Fruit fly (Drosophila melanogaster): Measurements from ENCODE around the gene Eig71Ec.

DNA sequence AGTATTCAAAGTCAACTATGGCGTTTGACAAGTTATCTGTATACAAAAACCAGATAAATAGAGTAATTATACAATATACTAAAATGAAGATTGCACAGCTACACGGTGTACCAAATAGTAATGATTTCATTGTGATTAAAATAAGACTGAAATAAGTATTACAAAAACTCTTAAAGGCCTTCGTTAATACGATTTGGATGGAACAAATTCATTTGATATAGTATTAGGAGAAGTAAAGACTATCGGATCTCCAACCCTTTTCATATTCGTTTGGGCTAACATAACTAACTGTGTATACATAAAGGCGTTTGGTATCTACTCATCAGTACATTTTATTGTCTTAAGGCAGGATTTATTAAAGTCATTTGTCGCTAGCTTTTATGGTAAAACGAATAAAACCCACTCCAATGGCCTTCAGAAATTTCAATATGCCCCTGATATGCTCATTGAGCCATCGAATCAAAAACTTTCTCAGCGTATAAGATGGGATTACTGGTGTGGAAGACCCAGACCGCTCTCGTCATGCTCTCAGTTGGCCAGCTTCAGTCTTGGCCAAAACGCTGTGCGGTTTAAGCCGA lies 31.4 kb upstream of the Eig71Ec start, which contains the start of the genes CG7579 and Pgant8:
- no peak for TF ChIP-seq fru (GFP tag; optimal IDR thresholded peaks at IDR 0.05)
- TF ChIP-seq rgr (GFP tag; optimal IDR thresholded peaks at IDR 0.05) = no peak
- TF ChIP-seq dl (GFP tag; optimal IDR thresholded peaks at IDR 0.05; ENCODE audit: insufficient read depth in 1 of 2, partially characterized antibody in 2 of 2) = no peak

Measured in whole organism, wandering third instar larva.